Fruit fly (Drosophila melanogaster) whole organism, prepupa: Measurements from ENCODE around the gene CG13365.

Experiments
- Blimp-1 ChIP-seq: fragments of 200-800 bp; sonication (Bioruptor generic); optimal IDR thresholded peaks from 3 replicates; lab custom pipeline; 2017; ENCODE audit warnings: missing biosample characterization, missing genetic modification characterization, mild to moderate bottlenecking, moderate library complexity, missing genetic modification reagents
- CG10669 ChIP-seq: fragments of 200-800 bp; sonication (Bioruptor generic); optimal IDR thresholded peaks from 3 replicates; lab custom pipeline; 2018; ENCODE audit warnings: missing biosample characterization, mild to moderate bottlenecking, missing genetic modification characterization, moderate library complexity
- CG11294 ChIP-seq: fragments of 200-800 bp; sonication (Bioruptor generic); IDR thresholded peaks from 2 replicates; pipeline ENCODE4 v1.3.6; 2022; ENCODE audit warnings: missing biosample characterization, missing genetic modification characterization
- CG15336 ChIP-seq: fragments of 200-800 bp; sonication (Bioruptor generic); IDR thresholded peaks from 2 replicates; pipeline ENCODE4 v1.3.6; 2022; ENCODE audit warnings: missing biosample characterization, missing genetic modification characterization
- CG3032 ChIP-seq: fragments of 200-800 bp; optimal IDR thresholded peaks from 2 replicates; lab custom pipeline; 2019; ENCODE audit warnings: missing biosample characterization, mild to moderate bottlenecking, missing genetic modification characterization, moderate library complexity
- CG6163 ChIP-seq: fragments of 200-800 bp; sonication (Bioruptor generic); IDR thresholded peaks from 3 replicates; pipeline ENCODE4 v1.3.6; 2022; ENCODE audit warnings: missing biosample characterization, missing genetic modification characterization
- CG8319 ChIP-seq: fragments of 200-800 bp; sonication (Bioruptor generic); optimal IDR thresholded peaks from 3 replicates; lab custom pipeline; 2016; ENCODE audit warnings: missing biosample characterization, missing genetic modification characterization
- Met ChIP-seq: fragments of 200-800 bp; sonication (Bioruptor generic); optimal IDR thresholded peaks from 3 replicates; lab custom pipeline; 2016; ENCODE audit warnings: missing biosample characterization, missing genetic modification characterization
- OdsH ChIP-seq: fragments of 200-800 bp; sonication (Bioruptor generic); optimal IDR thresholded peaks from 3 replicates; lab custom pipeline; 2016; ENCODE audit warnings: missing biosample characterization, missing genetic modification characterization
- Sox102F ChIP-seq: fragments of 200-800 bp; sonication (Bioruptor generic); optimal IDR thresholded peaks from 2 replicates; lab custom pipeline; 2016; ENCODE audit warnings: missing biosample characterization, mild to moderate bottlenecking, missing genetic modification characterization
- Sox14 ChIP-seq: fragments of 200-800 bp; sonication (Bioruptor generic); optimal IDR thresholded peaks from 3 replicates; lab custom pipeline; 2016; ENCODE audit warnings: missing biosample characterization, missing genetic modification characterization
- eg ChIP-seq: fragments of 200-800 bp; sonication (Bioruptor generic); IDR thresholded peaks from 3 replicates; pipeline ENCODE4 v1.3.6; 2022; ENCODE audit warnings: missing biosample characterization, missing genetic modification characterization
- salr ChIP-seq, 2 experiments: fragments of 200-800 bp; sonication (Bioruptor generic); optimal IDR thresholded peaks; 3 replicates each; lab custom pipeline; 2016 to 2018; ENCODE audit warnings: missing biosample characterization in 2 of 2, missing genetic modification characterization in 2 of 2, mild to moderate bottlenecking in 1 of 2
- ss ChIP-seq, 2 experiments: fragments of 200-800 bp; sonication (Bioruptor generic); optimal IDR thresholded peaks; 2 replicates in 1 of 2; 3 replicates in 1 of 2; lab custom pipeline; 2017 to 2018; ENCODE audit warnings: mild to moderate bottlenecking in 2 of 2, missing biosample characterization in 2 of 2, missing genetic modification characterization in 2 of 2, moderate library complexity in 1 of 2

- TF ChIP-seq Sox14 (GFP tag; lab: Kevin White, UChicago): no peak
- TF ChIP-seq Blimp-1 (GFP tag; lab: Kevin White, UChicago): no peak
- TF ChIP-seq Met (GFP tag; lab: Kevin White, UChicago): no peak
- no peak for TF ChIP-seq CG10669 (GFP tag; lab: Kevin White, UChicago)
- no peak for TF ChIP-seq CG8319 (GFP tag; lab: Kevin White, UChicago)
- no peak for TF ChIP-seq OdsH (GFP tag; lab: Kevin White, UChicago)
- TF ChIP-seq salr (GFP tag; optimal IDR thresholded peaks at IDR 0.05; lab: Kevin White, UChicago): no peak
- TF ChIP-seq CG3032: no peak
- TF ChIP-seq Sox102F (GFP tag; lab: Kevin White, UChicago): no peak
- no peak for TF ChIP-seq CG15336 (GFP tag; lab: Robert Waterston, UW)
- no peak for TF ChIP-seq CG11294
- no peak for TF ChIP-seq ss (GFP tag; optimal IDR thresholded peaks at IDR 0.05; lab: Kevin White, UChicago)
- TF ChIP-seq CG6163 (GFP tag; lab: Robert Waterston, UW): no peak
- TF ChIP-seq eg (GFP tag; lab: Robert Waterston, UW): 0 out of 3 replicates have a peak, but pooled peaks have one; percentile 8
These were observed 25.5 kb upstream of the CG13365 start for dm6 chrX:646395-647009.
